Worm (Caenorhabditis elegans) whole organism, dauer: Measurements from ENCODE around the gene dop-1.

Source experiments
- unc-62 ChIP-seq: sonication (generic microtip); optimal IDR thresholded peaks from 2 replicates; lab custom pipeline; 2017; ENCODE audit warnings: missing biosample characterization, missing genetic modification reagents, missing genetic modification characterization

The dop-1 gene

ce11 chrX:4418751-4419150 is at the start of gene dop-1:
Gene dop-1 (minus strand): TSS chrX:4418851.
- no peak for TF ChIP-seq unc-62

- no peak for TF ChIP-seq unc-62
Observed at ce11 chrX:4466218-4466617, 47.6 kb upstream of the dop-1 start, which contains the start of gene nmur-3. Gene nmur-3 (plus strand): TSS chrX:4466518.

ce11 chrX:4464367-4464766 is 45.7 kb upstream of the dop-1 start:
- no peak for TF ChIP-seq unc-62

- no peak for TF ChIP-seq unc-62
Observed at ce11 chrX:4462390-4462789, 43.7 kb upstream of the dop-1 start, which contains the start of gene atg-16.1. Gene atg-16.1 (minus strand): TSS chrX:4462465.

- no peak for TF ChIP-seq unc-62
Observed at ce11 chrX:4457853-4458322, 39.2 kb upstream of the dop-1 start, which contains the start of gene aps-2. Gene aps-2 (plus strand): TSS chrX:4458272.

ce11 chrX:4453820-4454219 is 35.2 kb upstream of the dop-1 start, which contains the start of gene F02E8.4:
Gene F02E8.4 (plus strand): TSS chrX:4454120.
- TF ChIP-seq unc-62: no peak

ce11 chrX:4453101-4453500 is 34.5 kb upstream of the dop-1 start:
- no peak for TF ChIP-seq unc-62

- no peak for TF ChIP-seq unc-62
Observed at ce11 chrX:4451936-4452335, 33.3 kb upstream of the dop-1 start.

ce11 chrX:4448283-4448682 is 29.6 kb upstream of the dop-1 start, which contains the start of gene mltn-13:
Gene mltn-13 (minus strand): TSS chrX:4448383.
- TF ChIP-seq unc-62: no peak

- TF ChIP-seq unc-62: no peak
Observed at ce11 chrX:4444843-4445242, 26.2 kb upstream of the dop-1 start.

- no peak for TF ChIP-seq unc-62
Observed at ce11 chrX:4444073-4444472, 25.4 kb upstream of the dop-1 start.

- no peak for TF ChIP-seq unc-62
Observed at ce11 chrX:4440641-4441040, 22.0 kb upstream of the dop-1 start, which contains the start of gene F15A8.1. Gene F15A8.1 (plus strand): TSS chrX:4440941.

ce11 chrX:4439616-4440015 is 21.0 kb upstream of the dop-1 start:
- no peak for TF ChIP-seq unc-62

- no peak for TF ChIP-seq unc-62
Observed at ce11 chrX:4438823-4439222, 20.2 kb upstream of the dop-1 start.

ce11 chrX:4437555-4437954 is 18.9 kb upstream of the dop-1 start, which contains the start of gene cest-26:
Gene cest-26 (minus strand): TSS chrX:4437655.
- TF ChIP-seq unc-62: no peak

ce11 chrX:4435396-4435795 is 16.7 kb upstream of the dop-1 start:
- TF ChIP-seq unc-62: no peak

- no peak for TF ChIP-seq unc-62
Observed at ce11 chrX:4434577-4434976, 15.9 kb upstream of the dop-1 start.

ce11 chrX:4429364-4429763 is 10.7 kb upstream of the dop-1 start:
- TF ChIP-seq unc-62: no peak

- no peak for TF ChIP-seq unc-62
Observed at ce11 chrX:4427387-4427786, 8.7 kb upstream of the dop-1 start.
